Fruit fly (Drosophila melanogaster): Measurements from ENCODE around the gene cindr.

cindr gene

dm6 chr3R:30803212-30803814, 5.1 kb upstream of the cindr start:
- TF ChIP-seq Sox14 (GFP tag; optimal IDR thresholded peaks at IDR 0.05) (no peak), CG6163 (GFP tag; IDR thresholded peaks at IDR 0.05) (0 out of 3 replicates have a peak, but pooled peaks have one; percentile 22), CG7368 (GFP tag; optimal IDR thresholded peaks at IDR 0.05) (no peak), topi (GFP tag; optimal IDR thresholded peaks at IDR 0.05) (no peak), cyc (GFP tag; optimal IDR thresholded peaks at IDR 0.05) (no peak), Hr4 (GFP tag; optimal IDR thresholded peaks at IDR 0.05) (no peak)

DNA sequence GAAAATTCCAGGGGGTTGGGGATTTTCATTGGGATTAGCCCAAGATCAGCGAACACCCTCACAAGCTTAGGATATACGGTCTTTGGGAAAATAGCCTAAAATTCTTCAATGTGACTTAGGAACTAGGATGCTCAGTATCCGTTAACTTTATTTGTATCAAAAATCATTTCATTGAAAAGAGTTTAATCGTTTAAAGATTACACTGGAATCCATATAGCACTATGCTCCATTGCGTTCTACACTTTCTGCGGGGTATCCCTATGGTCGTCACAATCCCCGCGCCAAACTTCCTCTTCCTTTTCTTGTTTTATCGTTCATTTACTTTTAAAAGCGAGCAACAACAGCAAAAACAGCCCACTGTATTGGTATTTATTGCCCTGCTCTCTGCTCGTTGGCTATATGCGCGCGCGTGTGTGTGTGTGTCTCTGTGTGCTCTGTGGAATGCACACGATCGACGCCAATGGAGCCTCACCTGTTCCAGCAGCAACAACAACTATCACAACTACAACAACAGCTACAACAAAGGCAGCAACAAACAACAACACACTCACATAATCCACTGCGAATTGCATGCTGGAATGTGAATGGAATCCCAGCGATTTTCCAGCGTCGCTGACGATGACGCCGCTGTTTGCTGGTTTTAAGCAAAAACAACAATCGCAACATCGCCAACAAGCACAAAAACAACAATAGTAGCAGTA, 4.5 kb upstream of the cindr start:
- TF ChIP-seq spab (GFP tag; optimal IDR thresholded peaks at IDR 0.05): peak; percentile 83
- peak; percentile 84 for TF ChIP-seq achi (GFP tag; optimal IDR thresholded peaks at IDR 0.05)
- peak; percentile 62 for TF ChIP-seq Ets21C (GFP tag; optimal IDR thresholded peaks at IDR 0.05)
- peak; percentile 65 to 74 for TF ChIP-seq salr (GFP tag; optimal IDR thresholded peaks at IDR 0.05)
- peak; percentile 35 for TF ChIP-seq CG9139 (GFP tag; optimal IDR thresholded peaks at IDR 0.05)
- TF ChIP-seq CG7368 (GFP tag; optimal IDR thresholded peaks at IDR 0.05): peak; percentile 79
- peak; percentile 72 for TF ChIP-seq Ets96B (tag; optimal IDR thresholded peaks at IDR 0.05)
- peak; percentile 68; the same call in 1 of the 2 replicates for TF ChIP-seq CG11294 (GFP tag; IDR thresholded peaks at IDR 0.05)
- peak; percentile 73 for TF ChIP-seq dac (GFP tag; optimal IDR thresholded peaks at IDR 0.05)
- peak; percentile 84 for TF ChIP-seq svp (GFP tag)
- TF ChIP-seq CG16779 (tag; optimal IDR thresholded peaks at IDR 0.05): peak; percentile 44
- TF ChIP-seq Sox102F (GFP tag; optimal IDR thresholded peaks at IDR 0.05): peak; percentile 66
- no peak for TF ChIP-seq fkh (GFP tag; optimal IDR thresholded peaks at IDR 0.05)
- TF ChIP-seq topi (GFP tag; optimal IDR thresholded peaks at IDR 0.05): peak; percentile 86
- TF ChIP-seq CG8119 (GFP tag; IDR thresholded peaks at IDR 0.05): peak; percentile 87
- peak; percentile 79 for TF ChIP-seq pdm3 (GFP tag; optimal IDR thresholded peaks at IDR 0.05)
- TF ChIP-seq CG11902 (GFP tag; optimal IDR thresholded peaks at IDR 0.05): peak; percentile 86
- TF ChIP-seq CG6163 (GFP tag; IDR thresholded peaks at IDR 0.05): no peak; the same call in 2 of the 3 replicates
- no peak for TF ChIP-seq Hr38 (GFP tag; optimal IDR thresholded peaks at IDR 0.05)
- TF ChIP-seq Hr39 (GFP tag; optimal IDR thresholded peaks at IDR 0.05): peak; percentile 85
- TF ChIP-seq fd59A (GFP tag; optimal IDR thresholded peaks at IDR 0.05): peak; percentile 82
- peak; percentile 83 for TF ChIP-seq CG3919 (GFP tag; optimal IDR thresholded peaks at IDR 0.05)
- TF ChIP-seq lz (GFP tag; optimal IDR thresholded peaks at IDR 0.05): peak; percentile 87
- TF ChIP-seq CG10631 (GFP tag; optimal IDR thresholded peaks at IDR 0.05): peak; percentile 86
- peak; percentile 62 for TF ChIP-seq Gug (GFP tag; IDR thresholded peaks at IDR 0.05)
- peak; percentile 66 for TF ChIP-seq Smox (GFP tag; optimal IDR thresholded peaks at IDR 0.05)
- TF ChIP-seq CG1621 (tag; optimal IDR thresholded peaks at IDR 0.05): peak; percentile 39
- peak; percentile 65 for TF ChIP-seq CG11762 (GFP tag; optimal IDR thresholded peaks at IDR 0.05; ENCODE audit: insufficient read depth)
- peak; percentile 90 for TF ChIP-seq Hr4 (GFP tag; optimal IDR thresholded peaks at IDR 0.05)
- peak; percentile 85 for TF ChIP-seq CG31627 (GFP tag; optimal IDR thresholded peaks at IDR 0.05)
- TF ChIP-seq CG32006 (GFP tag; optimal IDR thresholded peaks at IDR 0.05): peak; percentile 94
- TF ChIP-seq cyc (GFP tag; optimal IDR thresholded peaks at IDR 0.05): peak; percentile 71
- peak; percentile 82 for TF ChIP-seq CG6276 (GFP tag; optimal IDR thresholded peaks at IDR 0.05)
- TF ChIP-seq CG15336 (GFP tag; IDR thresholded peaks at IDR 0.05): peak; percentile 87
- TF ChIP-seq esn (GFP tag; optimal IDR thresholded peaks at IDR 0.05): peak; percentile 86
- TF ChIP-seq Eip78C (GFP tag): peak; percentile 91
- peak; percentile 79 for TF ChIP-seq CG10669 (GFP tag; optimal IDR thresholded peaks at IDR 0.05)
- peak; percentile 69 for TF ChIP-seq Met (GFP tag; optimal IDR thresholded peaks at IDR 0.05)
- peak; percentile 57 for TF ChIP-seq CG8319 (GFP tag; optimal IDR thresholded peaks at IDR 0.05)
- TF ChIP-seq CG6854 (GFP tag; optimal IDR thresholded peaks at IDR 0.05): no peak
- peak; percentile 87 for TF ChIP-seq Sox14 (GFP tag; optimal IDR thresholded peaks at IDR 0.05)
- TF ChIP-seq vri (GFP tag; optimal IDR thresholded peaks at IDR 0.05): peak; percentile 22
- TF ChIP-seq CG4318 (GFP tag; optimal IDR thresholded peaks at IDR 0.05): peak; percentile 87
- peak; percentile 79 for TF ChIP-seq Eip75B (GFP tag; optimal IDR thresholded peaks at IDR 0.05)
- no peak for TF ChIP-seq Eip93F (GFP tag; optimal IDR thresholded peaks at IDR 0.05)
- TF ChIP-seq CG6808 (GFP tag; optimal IDR thresholded peaks at IDR 0.05): peak; percentile 84
- peak; percentile 75 for TF ChIP-seq CG6792 (GFP tag; optimal IDR thresholded peaks at IDR 0.05)
